Fruit fly (Drosophila melanogaster) whole organism, embryonic: ENCODE measurements around the gene hiro.

Source experiments
- Bdp1 ChIP-seq: fragments of 200-800 bp; sonication (Bioruptor generic); optimal IDR thresholded peaks from 3 replicates; lab custom pipeline; 2016; ENCODE audit warnings: missing biosample characterization, missing genetic modification characterization
- CG10147 ChIP-seq: fragments of 200-800 bp; sonication (Bioruptor generic); optimal IDR thresholded peaks from 2 replicates; lab custom pipeline; 2019; ENCODE audit warnings: missing biosample characterization, mild to moderate bottlenecking, missing genetic modification characterization, moderate library complexity
- CG11247 ChIP-seq: fragments of 200-800 bp; sonication (Bioruptor generic); IDR thresholded peaks from 2 replicates; pipeline ENCODE4 v1.3.6; 2022; ENCODE audit warnings: missing biosample characterization, missing genetic modification characterization
- CG11504 ChIP-seq: fragments of 200-800 bp; sonication (Bioruptor generic); optimal IDR thresholded peaks from 3 replicates; lab custom pipeline; 2019; ENCODE audit warnings: missing biosample characterization, mild to moderate bottlenecking, missing genetic modification characterization, moderate library complexity
- CG12071 ChIP-seq: fragments of 200-800 bp; sonication (Bioruptor generic); optimal IDR thresholded peaks from 3 replicates; lab custom pipeline; 2018; ENCODE audit warnings: missing biosample characterization, mild to moderate bottlenecking, missing genetic modification characterization
- CG12104 ChIP-seq: fragments of 200-800 bp; sonication (Bioruptor generic); optimal IDR thresholded peaks from 3 replicates; lab custom pipeline; 2016; ENCODE audit warnings: missing biosample characterization, missing genetic modification characterization
- CG1602 ChIP-seq: fragments of 200-800 bp; sonication (Bioruptor generic); optimal IDR thresholded peaks from 3 replicates; lab custom pipeline; 2016; ENCODE audit warnings: missing biosample characterization, missing genetic modification characterization
- CG17359 ChIP-seq: fragments of 200-800 bp; sonication (Bioruptor generic); optimal IDR thresholded peaks from 3 replicates; lab custom pipeline; 2018; ENCODE audit warnings: missing biosample characterization, mild to moderate bottlenecking, missing genetic modification characterization, moderate library complexity
- CG18262 ChIP-seq: fragments of 200-800 bp; optimal IDR thresholded peaks from 3 replicates; lab custom pipeline; 2019; ENCODE audit warnings: missing biosample characterization, mild to moderate bottlenecking, missing genetic modification characterization, moderate library complexity
- CG18599 ChIP-seq: fragments of 200-800 bp; sonication (Bioruptor generic); optimal IDR thresholded peaks from 3 replicates; lab custom pipeline; 2017; ENCODE audit warnings: missing biosample characterization, missing genetic modification characterization, mild to moderate bottlenecking, moderate library complexity, missing genetic modification reagents
- CG2875 ChIP-seq: fragments of 200-800 bp; sonication (Bioruptor generic); optimal IDR thresholded peaks from 2 replicates; lab custom pipeline; 2017; ENCODE audit warnings: missing biosample characterization, mild to moderate bottlenecking, missing genetic modification characterization, missing genetic modification reagents
- CG31224 ChIP-seq: fragments of 200-800 bp; sonication (Bioruptor generic); IDR thresholded peaks from 2 replicates; pipeline ENCODE4 v1.3.6; 2022; ENCODE audit warnings: missing biosample characterization, missing genetic modification characterization
- CG32532 ChIP-seq: fragments of 200-800 bp; sonication (Bioruptor generic); IDR thresholded peaks from 2 replicates; pipeline ENCODE4 v1.3.6; 2022; ENCODE audit warnings: missing biosample characterization, missing genetic modification characterization
- CG6791 ChIP-seq: fragments of 200-800 bp; sonication (Bioruptor generic); IDR thresholded peaks from 3 replicates; pipeline ENCODE4 v1.3.6; 2022; ENCODE audit warnings: missing biosample characterization, missing genetic modification characterization; ENCODE audit not compliant: partially characterized antibody
- CG7963 ChIP-seq: fragments of 200-800 bp; sonication (Bioruptor generic); IDR thresholded peaks from 3 replicates; pipeline ENCODE4 v1.3.6; 2022; ENCODE audit warnings: missing biosample characterization, missing genetic modification characterization; ENCODE audit not compliant: partially characterized antibody
- CG8478 ChIP-seq: fragments of >200 bp; optimal IDR thresholded peaks from 2 replicates; lab custom pipeline; 2018
- D19B ChIP-seq: fragments of 200-800 bp; sonication (Bioruptor generic); optimal IDR thresholded peaks from 2 replicates; lab custom pipeline; 2017; ENCODE audit warnings: missing biosample characterization, mild to moderate bottlenecking, missing genetic modification characterization
- Dbx ChIP-seq: fragments of 200-800 bp; sonication (Bioruptor generic); IDR thresholded peaks from 3 replicates; pipeline ENCODE4 v1.3.6; 2022; ENCODE audit warnings: missing biosample characterization, missing genetic modification characterization
- Dll ChIP-seq: fragments of 200-800 bp; sonication (Bioruptor generic); IDR thresholded peaks from 4 replicates; pipeline ENCODE4 v1.3.6; 2022; ENCODE audit warnings: missing biosample characterization, missing genetic modification characterization; ENCODE audit not compliant: partially characterized antibody
- E2f2 ChIP-seq: fragments of 200-800 bp; sonication (Bioruptor generic); IDR thresholded peaks from 2 replicates; pipeline ENCODE4 v1.3.6; 2022; ENCODE audit warnings: missing biosample characterization, missing genetic modification characterization
- Hr3 ChIP-seq: fragments of 200-800 bp; sonication (Bioruptor generic); optimal IDR thresholded peaks from 3 replicates; lab custom pipeline; 2016; ENCODE audit warnings: missing biosample characterization, missing genetic modification characterization
- Meics ChIP-seq: fragments of 200-800 bp; sonication (Bioruptor generic); optimal IDR thresholded peaks from 2 replicates; lab custom pipeline; 2017; ENCODE audit warnings: missing biosample characterization, mild to moderate bottlenecking, missing genetic modification characterization
- NK7.1 ChIP-seq: fragments of 200-800 bp; sonication (Bioruptor generic); optimal IDR thresholded peaks from 3 replicates; lab custom pipeline; 2016; ENCODE audit warnings: missing biosample characterization, missing genetic modification characterization
- Nf-YB ChIP-seq: fragments of 200-800 bp; sonication (Bioruptor generic); optimal IDR thresholded peaks from 3 replicates; lab custom pipeline; 2019; ENCODE audit warnings: missing biosample characterization, mild to moderate bottlenecking, missing genetic modification characterization, moderate library complexity
- Optix ChIP-seq: fragments of 200-800 bp; sonication (Bioruptor generic); IDR thresholded peaks from 3 replicates; pipeline ENCODE4 v1.3.6; 2022; ENCODE audit warnings: missing biosample characterization, missing genetic modification characterization
- Pdp1 ChIP-seq, 2 experiments: fragments of 200-800 bp; sonication (Bioruptor generic); optimal IDR thresholded peaks; 3 replicates each; lab custom pipeline; 2016; ENCODE audit warnings: missing biosample characterization in 2 of 2, missing genetic modification characterization in 2 of 2, mild to moderate bottlenecking in 1 of 2, moderate library complexity in 1 of 2
- Side ChIP-seq: fragments of 200-800 bp; sonication (Bioruptor generic); optimal IDR thresholded peaks from 2 replicates; lab custom pipeline; 2016; ENCODE audit warnings: missing biosample characterization, missing genetic modification characterization
- Trl ChIP-seq, 3 experiments: fragments of >200 bp in 2 of 3; fragments of 200-800 bp in 1 of 3; sonication (Bioruptor generic) in 1 of 3; optimal IDR thresholded peaks; 2 replicates in 1 of 3; 3 replicates in 2 of 3; lab custom pipeline; 2016 to 2017; ENCODE audit warnings: missing biosample characterization in 1 of 3, missing genetic modification characterization in 1 of 3
- Xbp1 ChIP-seq: fragments of 200-800 bp; sonication (Bioruptor generic); optimal IDR thresholded peaks from 3 replicates; lab custom pipeline; 2016; ENCODE audit warnings: missing biosample characterization, mild to moderate bottlenecking, missing genetic modification characterization
- Xrp1 ChIP-seq: fragments of 200-800 bp; sonication (Bioruptor generic); IDR thresholded peaks from 2 replicates; pipeline ENCODE4 v1.3.6; 2022; ENCODE audit warnings: missing biosample characterization, missing genetic modification characterization
- bab2 ChIP-seq: fragments of 200-800 bp; sonication (Bioruptor generic); optimal IDR thresholded peaks from 2 replicates; lab custom pipeline; 2016; ENCODE audit warnings: missing biosample characterization, missing genetic modification characterization
- chm ChIP-seq: fragments of 200-800 bp; sonication (Bioruptor generic); IDR thresholded peaks from 2 replicates; pipeline ENCODE4 v1.3.6; 2022; ENCODE audit warnings: missing biosample characterization, missing genetic modification characterization
- da ChIP-seq: fragments of 200-800 bp; sonication (Bioruptor generic); optimal IDR thresholded peaks from 2 replicates; lab custom pipeline; 2016; ENCODE audit warnings: missing biosample characterization, missing genetic modification characterization
- danr ChIP-seq: fragments of 200-800 bp; sonication (Bioruptor generic); IDR thresholded peaks from 2 replicates; pipeline ENCODE4 v1.3.6; 2022; ENCODE audit warnings: missing biosample characterization, missing genetic modification characterization
- dysf ChIP-seq: fragments of 200-800 bp; sonication (Bioruptor generic); IDR thresholded peaks from 3 replicates; pipeline ENCODE4 v1.3.6; 2022; ENCODE audit warnings: missing biosample characterization, missing genetic modification characterization
- fd102C ChIP-seq: fragments of 200-800 bp; sonication (Bioruptor generic); optimal IDR thresholded peaks from 2 replicates; lab custom pipeline; 2018; ENCODE audit warnings: missing biosample characterization, mild to moderate bottlenecking, missing genetic modification characterization, moderate library complexity
- gce ChIP-seq: fragments of 200-800 bp; sonication (Bioruptor generic); IDR thresholded peaks from 3 replicates; pipeline ENCODE4 v1.3.6; 2022; ENCODE audit warnings: missing biosample characterization, missing genetic modification characterization
- grau ChIP-seq: fragments of 200-800 bp; optimal IDR thresholded peaks from 3 replicates; lab custom pipeline; 2019; ENCODE audit warnings: missing biosample characterization, mild to moderate bottlenecking, missing genetic modification characterization, moderate library complexity
- ken ChIP-seq: fragments of 200-800 bp; sonication (Bioruptor generic); IDR thresholded peaks from 3 replicates; pipeline ENCODE4 v1.3.6; 2022; ENCODE audit warnings: missing biosample characterization, missing genetic modification characterization
- lbe ChIP-seq: fragments of 200-800 bp; sonication (Bioruptor generic); optimal IDR thresholded peaks from 2 replicates; lab custom pipeline; 2016; ENCODE audit warnings: missing biosample characterization, mild to moderate bottlenecking, missing genetic modification characterization
- nom ChIP-seq: fragments of 200-800 bp; sonication (Bioruptor generic); optimal IDR thresholded peaks from 2 replicates; lab custom pipeline; 2017; ENCODE audit warnings: missing biosample characterization, missing genetic modification characterization, mild to moderate bottlenecking, moderate library complexity, missing genetic modification reagents
- prd ChIP-seq, 3 experiments: fragments of >200 bp in 2 of 3; fragments of 200-800 bp in 1 of 3; sonication (Bioruptor generic) in 1 of 3; optimal IDR thresholded peaks in 2 of 3; IDR thresholded peaks in 1 of 3; 2 replicates in 2 of 3; 3 replicates in 1 of 3; pipeline versions ENCODE4 v1.3.6 to Lab custom; 2017 to 2022; ENCODE audit warnings: missing biosample characterization in 1 of 3, missing genetic modification characterization in 1 of 3
- sd ChIP-seq: fragments of 200-800 bp; sonication (Bioruptor generic); optimal IDR thresholded peaks from 3 replicates; lab custom pipeline; 2018; ENCODE audit warnings: missing biosample characterization, mild to moderate bottlenecking, missing genetic modification characterization, moderate library complexity
- sens ChIP-seq: fragments of 200-800 bp; sonication (Bioruptor generic); peaks from one replicate; lab custom pipeline; 2016; ENCODE audit warnings: missing biosample characterization, missing genetic modification characterization
- slbo ChIP-seq: fragments of 200-800 bp; sonication (Bioruptor generic); IDR thresholded peaks from 2 replicates; pipeline ENCODE4 v1.3.6; 2022; ENCODE audit warnings: missing biosample characterization, missing genetic modification characterization
- tin ChIP-seq: fragments of 200-800 bp; sonication (Bioruptor generic); optimal IDR thresholded peaks from 3 replicates; lab custom pipeline; 2016; ENCODE audit warnings: missing biosample characterization, missing genetic modification characterization
- unc-4 ChIP-seq: fragments of 200-800 bp; sonication (Bioruptor generic); IDR thresholded peaks from 2 replicates; pipeline ENCODE4 v1.3.6; 2022; ENCODE audit warnings: missing biosample characterization, missing genetic modification characterization; ENCODE audit not compliant: partially characterized antibody
- vvl ChIP-seq: fragments of 200-800 bp; sonication (Bioruptor generic); IDR thresholded peaks from 2 replicates; pipeline ENCODE4 v1.3.6; 2022; ENCODE audit warnings: missing biosample characterization, missing genetic modification characterization
- zen ChIP-seq: fragments of 200-800 bp; sonication (Bioruptor generic); optimal IDR thresholded peaks from 3 replicates; lab custom pipeline; 2018; ENCODE audit warnings: missing biosample characterization, mild to moderate bottlenecking, missing genetic modification characterization, moderate library complexity

Gene hiro

DNA sequence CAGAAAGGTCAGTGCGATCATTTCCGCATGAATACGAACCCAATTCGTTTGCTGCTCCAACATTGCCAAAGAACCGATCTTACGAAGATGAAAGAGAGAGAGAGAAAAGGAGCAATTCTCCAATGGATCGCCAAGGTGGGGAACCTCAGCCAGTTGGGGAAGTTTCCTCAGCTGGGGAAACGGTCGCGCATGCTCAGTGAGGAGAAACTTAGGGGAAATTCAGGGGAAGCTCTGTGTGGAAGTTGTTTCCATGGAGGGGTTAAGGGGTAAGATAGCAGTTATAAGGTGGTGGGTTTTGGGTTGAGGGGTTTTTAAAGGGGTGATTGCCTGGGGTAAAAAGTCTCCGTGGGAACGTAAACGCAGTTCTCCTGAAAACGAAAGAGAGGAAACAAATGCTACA is 14.4 kb downstream of the hiro start (continued):
- TF ChIP-seq CG6791 (peak; percentile 53; the same call in 1 of the 3 replicates), Hr3 (GFP tag; lab: Kevin White, UChicago) (no peak), CG12104 (GFP tag; lab: Kevin White, UChicago) (no peak), sd (tag; lab: Kevin White, UChicago) (peak; percentile 63), chm (GFP tag; lab: Robert Waterston, UW) (peak; percentile 30; the same call in 1 of the 2 replicates), fd102C (GFP tag; lab: Kevin White, UChicago) (no peak), Trl (optimal IDR thresholded peaks at IDR 0.05; lab: Kevin White, UChicago) (peak; percentile 42 to 65), Trl (GFP tag; optimal IDR thresholded peaks at IDR 0.05; lab: Kevin White, UChicago) (no peak), CG11504 (tag; lab: Kevin White, UChicago) (peak; percentile 0), Nf-YB (GFP tag; lab: Kevin White, UChicago) (peak; percentile 92), CG17359 (no peak), ken (GFP tag; lab: Robert Waterston, UW) (no peak)

- TF ChIP-seq CG32532 (GFP tag; lab: Robert Waterston, UW) (no peak), CG31224 (GFP tag; lab: Robert Waterston, UW) (no peak), Pdp1 (GFP tag; optimal IDR thresholded peaks at IDR 0.05; lab: Kevin White, UChicago) (no peak), Dll (GFP tag; lab: Robert Waterston, UW) (no peak), CG1602 (GFP tag; lab: Kevin White, UChicago) (no peak), NK7.1 (GFP tag; lab: Kevin White, UChicago) (no peak), E2f2 (GFP tag; lab: Robert Waterston, UW) (no peak), CG18262 (tag; lab: Kevin White, UChicago) (no peak), danr (GFP tag; lab: Robert Waterston, UW) (no peak), da (no peak), gce (GFP tag; lab: Robert Waterston, UW) (no peak), CG11247 (GFP tag; lab: Robert Waterston, UW) (no peak), Meics (GFP tag; lab: Kevin White, UChicago) (no peak), CG7963 (GFP tag; lab: Robert Waterston, UW) (no peak), bab2 (no peak)
Observed at dm6 chr3L:666544-666943, 21.2 kb downstream of the hiro start.

DNA sequence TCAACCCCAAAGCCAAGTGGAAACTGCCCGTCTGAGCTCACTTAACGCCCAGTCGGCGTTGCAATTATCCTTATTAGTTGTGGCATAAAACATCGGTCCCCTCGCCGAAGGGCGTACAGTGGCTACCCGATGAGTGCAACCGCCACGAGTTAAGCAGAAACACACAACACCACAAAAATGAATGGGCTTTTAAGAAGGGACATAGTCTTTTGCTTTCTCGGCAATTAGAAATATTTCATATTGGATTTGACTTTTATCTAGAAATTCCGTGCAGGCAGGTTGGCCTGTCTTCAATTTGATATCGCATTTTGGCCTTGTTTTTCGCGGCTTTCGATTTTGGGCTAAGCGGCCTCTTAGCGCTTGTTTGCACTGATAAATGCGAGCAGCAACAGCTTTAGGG is 23.9 kb downstream of the hiro start:
- TF ChIP-seq grau (peak; percentile 30), Bdp1 (no peak), D19B (GFP tag; lab: Kevin White, UChicago) (no peak), Dbx (no peak), dysf (GFP tag; lab: Robert Waterston, UW) (no peak), CG10147 (GFP tag; lab: Kevin White, UChicago) (no peak), vvl (no peak), Xrp1 (GFP tag; lab: Robert Waterston, UW) (peak; percentile 29; the same call in 1 of the 2 replicates), Xbp1 (GFP tag; lab: Kevin White, UChicago) (no peak), nom (GFP tag; lab: Kevin White, UChicago) (peak; percentile 1), zen (tag; lab: Kevin White, UChicago) (no peak), sens (GFP tag; lab: Kevin White, UChicago) (peak; percentile 25), tin (GFP tag; lab: Kevin White, UChicago) (no peak), CG12071 (GFP tag; lab: Kevin White, UChicago) (no peak), Side (no peak), unc-4 (GFP tag; lab: Robert Waterston, UW) (no peak), prd (optimal IDR thresholded peaks at IDR 0.05; lab: Kevin White, UChicago) (no peak), prd (GFP tag; IDR thresholded peaks at IDR 0.05; lab: Robert Waterston, UW) (peak; percentile 51; the same call in 1 of the 3 replicates), CG2875 (GFP tag; lab: Kevin White, UChicago) (no peak), CG18599 (GFP tag; lab: Kevin White, UChicago) (no peak), CG8478 (lab: Kevin White, UChicago) (no peak), Optix (no peak), lbe (GFP tag; lab: Kevin White, UChicago) (peak; percentile 81), slbo (GFP tag; lab: Robert Waterston, UW) (0 out of 2 replicates have a peak, but pooled peaks have one; percentile 5)
